Worm (Caenorhabditis elegans) whole organism, late embryonic: Measurements from ENCODE around the gene glp-1.

Experiments used
- C08G9.2 ChIP-seq: sonication (generic microtip); optimal IDR thresholded peaks from 2 replicates; lab custom pipeline; 2016; ENCODE audit warnings: mild to moderate bottlenecking, missing genetic modification characterization, moderate library complexity, missing compliant biosample characterization
- F13H6.1 ChIP-seq: sonication (generic microtip); optimal IDR thresholded peaks from 2 replicates; lab custom pipeline; 2016; ENCODE audit warnings: missing genetic modification characterization, missing compliant biosample characterization
- K09A11.1 ChIP-seq: sonication (generic microtip); optimal IDR thresholded peaks from 2 replicates; lab custom pipeline; 2017; ENCODE audit warnings: antibody characterized with exemption, mild to moderate bottlenecking, missing genetic modification characterization, missing compliant biosample characterization; ENCODE audit not compliant: insufficient read depth
- T23F11.4 ChIP-seq: fragments of 200-800 bp; sonication (Bioruptor generic); optimal IDR thresholded peaks from 2 replicates; lab custom pipeline; 2018; ENCODE audit warnings: mild to moderate bottlenecking, missing genetic modification characterization, missing compliant biosample characterization
- Y22D7AL.16 ChIP-seq: sonication (generic microtip); optimal IDR thresholded peaks from 2 replicates; lab custom pipeline; 2016; ENCODE audit warnings: missing genetic modification characterization, missing compliant biosample characterization
- ahr-1 ChIP-seq: sonication (generic microtip); optimal IDR thresholded peaks from 2 replicates; lab custom pipeline; 2016; ENCODE audit warnings: missing genetic modification characterization, missing compliant biosample characterization
- ama-1 ChIP-seq: fragments of 150-350 bp; optimal IDR thresholded peaks from 2 replicates; lab custom pipeline; 2014
- ceh-18 ChIP-seq: sonication (generic microtip); optimal IDR thresholded peaks from 2 replicates; lab custom pipeline; 2016; ENCODE audit warnings: missing genetic modification characterization, missing compliant biosample characterization
- ceh-2 ChIP-seq: sonication (generic microtip); optimal IDR thresholded peaks from 2 replicates; lab custom pipeline; 2016; ENCODE audit warnings: missing genotype, missing genetic modification characterization, missing compliant biosample characterization
- ceh-24 ChIP-seq: sonication (generic microtip); optimal IDR thresholded peaks from 2 replicates; lab custom pipeline; 2016; ENCODE audit warnings: mild to moderate bottlenecking, missing genetic modification characterization, missing compliant biosample characterization
- ceh-31 ChIP-seq: sonication (generic microtip); optimal IDR thresholded peaks from 2 replicates; lab custom pipeline; 2016; ENCODE audit warnings: missing genetic modification characterization, missing compliant biosample characterization
- ceh-34 ChIP-seq: sonication (generic microtip); optimal IDR thresholded peaks from 2 replicates; lab custom pipeline; 2016; ENCODE audit warnings: mild to moderate bottlenecking, missing genetic modification characterization, missing compliant biosample characterization
- ceh-6 ChIP-seq: fragments of 200-800 bp; sonication (Bioruptor generic); optimal IDR thresholded peaks from 2 replicates; lab custom pipeline; 2018; ENCODE audit warnings: mild to moderate bottlenecking, missing genetic modification characterization, missing compliant biosample characterization
- ceh-9 ChIP-seq: sonication (generic microtip); optimal IDR thresholded peaks from 2 replicates; lab custom pipeline; 2016; ENCODE audit warnings: mild to moderate bottlenecking, missing genetic modification characterization, inconsistent platforms, missing compliant biosample characterization
- che-1 ChIP-seq: sonication (generic microtip); optimal IDR thresholded peaks from 2 replicates; lab custom pipeline; 2016; ENCODE audit warnings: mild to moderate bottlenecking, missing genetic modification characterization, missing compliant biosample characterization
- eyg-1 ChIP-seq: sonication (generic microtip); optimal IDR thresholded peaks from 2 replicates; lab custom pipeline; 2016; ENCODE audit warnings: missing genotype, missing genetic modification characterization, missing compliant biosample characterization
- fkh-10 ChIP-seq: fragments of 150-350 bp; optimal IDR thresholded peaks from 2 replicates; lab custom pipeline; 2014; ENCODE audit warnings: missing biosample characterization, missing genetic modification reagents, missing genetic modification characterization
- fkh-6 ChIP-seq: sonication (generic microtip); optimal IDR thresholded peaks from 2 replicates; lab custom pipeline; 2016; ENCODE audit warnings: missing genetic modification characterization, missing compliant biosample characterization
- hlh-15 ChIP-seq: sonication (generic microtip); optimal IDR thresholded peaks from 2 replicates; lab custom pipeline; 2016; ENCODE audit warnings: missing genetic modification characterization, missing compliant biosample characterization
- hlh-30 ChIP-seq: sonication (generic microtip); optimal IDR thresholded peaks from 2 replicates; lab custom pipeline; 2017; ENCODE audit warnings: antibody characterized with exemption, missing genetic modification characterization, missing compliant biosample characterization; ENCODE audit not compliant: insufficient read depth
- hlh-6 ChIP-seq: sonication (generic microtip); optimal IDR thresholded peaks from 2 replicates; lab custom pipeline; 2016; ENCODE audit warnings: missing genotype, missing genetic modification characterization, missing compliant biosample characterization
- hlh-8 ChIP-seq: sonication (generic microtip); optimal IDR thresholded peaks from 2 replicates; lab custom pipeline; 2016; ENCODE audit warnings: missing genotype, missing genetic modification characterization, missing compliant biosample characterization
- lim-6 ChIP-seq: sonication (generic microtip); optimal IDR thresholded peaks from 2 replicates; lab custom pipeline; 2016; ENCODE audit warnings: missing genetic modification characterization, missing compliant biosample characterization
- lin-11 ChIP-seq: fragments of 200-800 bp; sonication (Bioruptor generic); optimal IDR thresholded peaks from 2 replicates; lab custom pipeline; 2018; ENCODE audit warnings: mild to moderate bottlenecking, missing genetic modification characterization, missing compliant biosample characterization
- nhr-11 ChIP-seq: fragments of 150-350 bp; optimal IDR thresholded peaks from 2 replicates; lab custom pipeline; 2014; ENCODE audit warnings: missing biosample characterization, missing genetic modification characterization
- nhr-232 ChIP-seq: sonication (generic microtip); optimal IDR thresholded peaks from 2 replicates; lab custom pipeline; 2016; ENCODE audit warnings: missing genetic modification characterization, missing compliant biosample characterization
- odd-2 ChIP-seq: sonication (generic microtip); optimal IDR thresholded peaks from 2 replicates; lab custom pipeline; 2017; ENCODE audit warnings: antibody characterized with exemption, mild to moderate bottlenecking, missing genetic modification characterization, missing compliant biosample characterization
- pat-9 ChIP-seq: fragments of 200-800 bp; sonication (Bioruptor generic); optimal IDR thresholded peaks from 2 replicates; lab custom pipeline; 2018; ENCODE audit warnings: mild to moderate bottlenecking, missing genetic modification characterization, moderate library complexity, missing compliant biosample characterization
- pax-1 ChIP-seq: fragments of 150-350 bp; optimal IDR thresholded peaks from 2 replicates; lab custom pipeline; 2014; ENCODE audit warnings: missing biosample characterization, missing genetic modification characterization
- pha-4 ChIP-seq: fragments of 150-350 bp; optimal IDR thresholded peaks from 2 replicates; lab custom pipeline; 2018; ENCODE audit warnings: missing biosample characterization, missing genetic modification reagents, missing genetic modification characterization
- ref-2 ChIP-seq: sonication (generic microtip); optimal IDR thresholded peaks from 2 replicates; lab custom pipeline; 2016; ENCODE audit warnings: missing genetic modification characterization, missing compliant biosample characterization
- rnt-1 ChIP-seq: sonication (generic microtip); optimal IDR thresholded peaks from 2 replicates; lab custom pipeline; 2016; ENCODE audit warnings: missing genetic modification characterization, missing compliant biosample characterization
- sdc-2 ChIP-seq: sonication (generic microtip); optimal IDR thresholded peaks from 2 replicates; lab custom pipeline; 2016; ENCODE audit warnings: missing genotype, missing genetic modification characterization, missing compliant biosample characterization
- sox-2 ChIP-seq: fragments of 200-800 bp; sonication (Bioruptor generic); IDR thresholded peaks from 2 replicates; pipeline ENCODE4 v1.3.6; 2022; ENCODE audit warnings: missing genetic modification reagents, missing genetic modification characterization, missing compliant biosample characterization
- sox-4 ChIP-seq: sonication (generic microtip); optimal IDR thresholded peaks from 2 replicates; lab custom pipeline; 2017; ENCODE audit warnings: mild to moderate bottlenecking, missing genetic modification characterization, inconsistent platforms, missing compliant biosample characterization
- syd-9 ChIP-seq: sonication (generic microtip); optimal IDR thresholded peaks from 2 replicates; lab custom pipeline; 2016; ENCODE audit warnings: mild to moderate bottlenecking, missing genetic modification characterization, moderate library complexity, missing compliant biosample characterization
- tbx-2 ChIP-seq: sonication (generic microtip); optimal IDR thresholded peaks from 2 replicates; lab custom pipeline; 2016; ENCODE audit warnings: missing genetic modification characterization, missing compliant biosample characterization
- tbx-7 ChIP-seq: sonication (generic microtip); optimal IDR thresholded peaks from 2 replicates; lab custom pipeline; 2016; ENCODE audit warnings: missing genotype, missing genetic modification characterization, missing compliant biosample characterization
- ttx-3 ChIP-seq: sonication (generic microtip); optimal IDR thresholded peaks from 2 replicates; lab custom pipeline; 2016; ENCODE audit warnings: missing genetic modification reagents, missing genetic modification characterization, missing compliant biosample characterization
- unc-3 ChIP-seq, 2 experiments: fragments of 200-800 bp in 1 of 2; sonication (Bioruptor generic) in 1 of 2; sonication (generic microtip) in 1 of 2; conservative IDR thresholded peaks in 1 of 2; optimal IDR thresholded peaks in 1 of 2; 2 replicates each; pipeline versions ENCODE4 v1.3.6 to Lab custom; 2016 to 2022; ENCODE audit warnings: missing compliant biosample characterization in 2 of 2, missing genetic modification characterization in 2 of 2, missing genetic modification reagents in 1 of 2
- unc-42 ChIP-seq: sonication (generic microtip); optimal IDR thresholded peaks from 2 replicates; lab custom pipeline; 2016; ENCODE audit warnings: missing genotype, missing genetic modification characterization, missing compliant biosample characterization
- unc-55 ChIP-seq: sonication (generic microtip); optimal IDR thresholded peaks from 2 replicates; lab custom pipeline; 2017; ENCODE audit warnings: missing biosample characterization, missing genetic modification reagents, missing genetic modification characterization
- unc-86 ChIP-seq: sonication (generic microtip); optimal IDR thresholded peaks from 2 replicates; lab custom pipeline; 2016; ENCODE audit warnings: missing genetic modification characterization, missing compliant biosample characterization

glp-1 gene

ce11 chrIII:9112479-9112878 is 20.4 kb downstream of the glp-1 start (continued):
- TF ChIP-seq pax-1 (tag; lab: Kevin White, UChicago), result no peak
- TF ChIP-seq lim-6 (tag; lab: Kevin White, UChicago), result no peak
- no peak for TF ChIP-seq ceh-6 (GFP tag; lab: Kevin White, UChicago)
- peak; percentile 20 for TF ChIP-seq C08G9.2
- TF ChIP-seq syd-9 (tag; lab: Kevin White, UChicago), result no peak
- no peak for TF ChIP-seq pha-4 (tag; lab: Kevin White, UChicago)
- TF ChIP-seq hlh-15 (tag; lab: Kevin White, UChicago), result no peak
- TF ChIP-seq tbx-7, result no peak
- TF ChIP-seq Y22D7AL.16 (tag; lab: Kevin White, UChicago), result no peak
- peak; percentile 49 for TF ChIP-seq ceh-34 (tag; lab: Kevin White, UChicago)
- TF ChIP-seq unc-3 (GFP tag; conservative IDR thresholded peaks at IDR 0.05; lab: Robert Waterston, UW), result no peak
- TF ChIP-seq unc-3 (tag; optimal IDR thresholded peaks at IDR 0.05; lab: Kevin White, UChicago), result no peak
- no peak for TF ChIP-seq pat-9 (tag; lab: Kevin White, UChicago)
- TF ChIP-seq unc-86, result no peak
- peak; percentile 63 for TF ChIP-seq ref-2 (tag; lab: Kevin White, UChicago)
- TF ChIP-seq ama-1, result no peak
- TF ChIP-seq, all 69 proteins: peak for 12

ce11 chrIII:9114076-9114475 is 22.0 kb downstream of the glp-1 start:
- TF ChIP-seq K09A11.1 (no peak), nhr-232 (tag; lab: Kevin White, UChicago) (no peak), lim-6 (tag; lab: Kevin White, UChicago) (no peak), ceh-18 (tag; lab: Kevin White, UChicago) (no peak), nhr-11 (no peak), T23F11.4 (GFP tag; lab: Kevin White, UChicago) (no peak), F13H6.1 (no peak), fkh-10 (GFP tag; lab: Kevin White, UChicago) (no peak), ceh-34 (tag; lab: Kevin White, UChicago) (no peak), ceh-31 (tag; lab: Kevin White, UChicago) (no peak), sox-2 (no peak)
- TF ChIP-seq, all 69 proteins: peak for 0

- TF ChIP-seq lin-11 (tag; lab: Kevin White, UChicago), result no peak
- TF ChIP-seq ttx-3 (tag; lab: Kevin White, UChicago), result no peak
- TF ChIP-seq sox-4 (tag; lab: Kevin White, UChicago), result no peak
- TF ChIP-seq unc-42 (tag; lab: Kevin White, UChicago), result no peak
- no peak for TF ChIP-seq odd-2
- TF ChIP-seq Y22D7AL.16 (tag; lab: Kevin White, UChicago), result no peak
- TF ChIP-seq unc-55 (GFP tag; lab: Kevin White, UChicago), result no peak
- no peak for TF ChIP-seq hlh-8
- no peak for TF ChIP-seq fkh-10 (GFP tag; lab: Kevin White, UChicago)
- TF ChIP-seq ahr-1 (tag; lab: Kevin White, UChicago), result no peak
- no peak for TF ChIP-seq che-1 (tag; lab: Kevin White, UChicago)
- TF ChIP-seq fkh-6 (tag; lab: Kevin White, UChicago), result no peak
- TF ChIP-seq pha-4 (tag; lab: Kevin White, UChicago), result no peak
- peak; percentile 0 for TF ChIP-seq sdc-2
- no peak for TF ChIP-seq rnt-1
- no peak for TF ChIP-seq ceh-24
- TF ChIP-seq unc-3 (GFP tag; conservative IDR thresholded peaks at IDR 0.05; lab: Robert Waterston, UW), result no peak
- TF ChIP-seq unc-3 (tag; optimal IDR thresholded peaks at IDR 0.05; lab: Kevin White, UChicago), result no peak
- TF ChIP-seq ceh-9 (tag; lab: Kevin White, UChicago), result no peak
- TF ChIP-seq lim-6 (tag; lab: Kevin White, UChicago), result no peak
- TF ChIP-seq syd-9 (tag; lab: Kevin White, UChicago), result no peak
- TF ChIP-seq eyg-1 (tag; lab: Kevin White, UChicago), result no peak
- no peak for TF ChIP-seq hlh-6 (tag; lab: Kevin White, UChicago)
- peak; percentile 38 for TF ChIP-seq ceh-2 (tag; lab: Kevin White, UChicago)
- TF ChIP-seq ceh-34 (tag; lab: Kevin White, UChicago), result peak; percentile 3
- TF ChIP-seq tbx-2 (tag; lab: Kevin White, UChicago), result peak; percentile 37
- no peak for TF ChIP-seq hlh-30 (tag; lab: Kevin White, UChicago)
- TF ChIP-seq ref-2 (tag; lab: Kevin White, UChicago), result no peak
Observed at ce11 chrIII:9114649-9115048, 22.6 kb downstream of the glp-1 start, which contains the start of gene ZK512.1. Gene ZK512.1, plus strand, starts transcription at chrIII:9114949.
